Worm (Caenorhabditis elegans) whole organism, young adult: ENCODE data around the gene C10G8.4.

Experiments used
- B0035.1 ChIP-seq: sonication (generic microtip); optimal IDR thresholded peaks from 2 replicates; lab custom pipeline; 2016; ENCODE audit warnings: missing genetic modification characterization, mild to moderate bottlenecking, missing compliant biosample characterization, missing genotype, missing genetic modification reagents
- B0336.3 ChIP-seq: fragments of 200-800 bp; sonication (Bioruptor generic); IDR thresholded peaks from 2 replicates; pipeline ENCODE4 v1.3.6; 2022; ENCODE audit warnings: missing genetic modification characterization, missing compliant biosample characterization
- F10E7.11 ChIP-seq: sonication (generic microtip); optimal IDR thresholded peaks from 2 replicates; lab custom pipeline; 2017; ENCODE audit warnings: mild to moderate bottlenecking, missing genetic modification characterization, moderate library complexity, missing compliant biosample characterization
- F22D6.2 ChIP-seq: sonication (generic microtip); optimal IDR thresholded peaks from 2 replicates; lab custom pipeline; 2016; ENCODE audit warnings: mild to moderate bottlenecking, missing genetic modification characterization, missing compliant biosample characterization
- F33H1.4 ChIP-seq: fragments of 200-800 bp; sonication (Bioruptor generic); IDR thresholded peaks from 2 replicates; pipeline ENCODE4 v1.3.6; 2022; ENCODE audit warnings: missing genetic modification reagents, missing genetic modification characterization, missing compliant biosample characterization
- K12H6.12 ChIP-seq: fragments of 200-800 bp; sonication (Bioruptor generic); optimal IDR thresholded peaks from 2 replicates; lab custom pipeline; 2018; ENCODE audit warnings: mild to moderate bottlenecking, missing genetic modification characterization, missing compliant biosample characterization
- Y53F4B.3 ChIP-seq: fragments of 200-800 bp; sonication (Bioruptor generic); IDR thresholded peaks from 2 replicates; pipeline ENCODE4 v1.3.6; 2022; ENCODE audit warnings: missing genetic modification reagents, missing genetic modification characterization, missing compliant biosample characterization
- Y53G8AR.9 ChIP-seq: fragments of 200-800 bp; sonication (Bioruptor generic); conservative IDR thresholded peaks from 2 replicates; pipeline ENCODE4 v1.3.6; 2022; ENCODE audit warnings: missing genetic modification reagents, missing genetic modification characterization, missing compliant biosample characterization
- ZK185.1 ChIP-seq: sonication (generic microtip); optimal IDR thresholded peaks from 2 replicates; lab custom pipeline; 2016; ENCODE audit warnings: mild to moderate bottlenecking, missing genetic modification characterization, missing compliant biosample characterization; ENCODE audit not compliant: poor library complexity, severe bottlenecking
- akir-1 ChIP-seq: fragments of 200-800 bp; sonication (Bioruptor generic); optimal IDR thresholded peaks from 2 replicates; lab custom pipeline; 2018; ENCODE audit warnings: mild to moderate bottlenecking, missing genetic modification characterization, moderate library complexity, missing compliant biosample characterization
- aptf-2 ChIP-seq: fragments of 200-800 bp; sonication (Bioruptor generic); conservative IDR thresholded peaks from 2 replicates; pipeline ENCODE4 v1.3.6; 2022; ENCODE audit warnings: missing genetic modification reagents, missing genetic modification characterization, missing compliant biosample characterization
- atf-7 ChIP-seq: sonication (generic microtip); optimal IDR thresholded peaks from 2 replicates; lab custom pipeline; 2017; ENCODE audit warnings: mild to moderate bottlenecking, missing genetic modification characterization, missing compliant biosample characterization
- bed-2 ChIP-seq: fragments of 200-800 bp; sonication (Bioruptor generic); IDR thresholded peaks from 2 replicates; pipeline ENCODE4 v1.3.6; 2022; ENCODE audit warnings: missing genetic modification reagents, missing genetic modification characterization, missing compliant biosample characterization
- ccch-3 ChIP-seq: fragments of 200-800 bp; sonication (Bioruptor generic); optimal IDR thresholded peaks from 2 replicates; lab custom pipeline; 2018; ENCODE audit warnings: mild to moderate bottlenecking, missing genetic modification characterization, missing compliant biosample characterization
- cebp-2 ChIP-seq: fragments of 200-800 bp; sonication (Bioruptor generic); IDR thresholded peaks from 2 replicates; pipeline ENCODE4 v1.3.6; 2022; ENCODE audit warnings: missing genetic modification characterization, missing compliant biosample characterization
- ceh-58 ChIP-seq: fragments of 200-800 bp; sonication (Bioruptor generic); IDR thresholded peaks from 2 replicates; pipeline ENCODE4 v1.3.6; 2022; ENCODE audit warnings: missing genetic modification characterization, missing compliant biosample characterization
- chd-7 ChIP-seq: sonication (generic microtip); optimal IDR thresholded peaks from 2 replicates; lab custom pipeline; 2016; ENCODE audit warnings: mild to moderate bottlenecking, missing genetic modification characterization, moderate library complexity, missing compliant biosample characterization
- dox-1 ChIP-seq: fragments of 200-800 bp; sonication (Bioruptor generic); IDR thresholded peaks from 2 replicates; pipeline ENCODE4 v1.3.6; 2022; ENCODE audit warnings: missing genetic modification reagents, missing genetic modification characterization, missing compliant biosample characterization
- ekl-4 ChIP-seq: fragments of 200-800 bp; sonication (Bioruptor generic); IDR thresholded peaks from 2 replicates; pipeline ENCODE4 v1.3.6; 2022; ENCODE audit warnings: missing genetic modification reagents, missing genetic modification characterization, missing compliant biosample characterization
- fkh-3 ChIP-seq: sonication (generic microtip); optimal IDR thresholded peaks from 2 replicates; lab custom pipeline; 2016; ENCODE audit warnings: mild to moderate bottlenecking, missing genetic modification characterization, missing compliant biosample characterization
- gei-17 ChIP-seq: fragments of 200-800 bp; sonication (Bioruptor generic); optimal IDR thresholded peaks from 2 replicates; lab custom pipeline; 2018; ENCODE audit warnings: mild to moderate bottlenecking, missing genetic modification characterization, missing compliant biosample characterization
- hlh-26 ChIP-seq: fragments of 200-800 bp; sonication (Bioruptor generic); conservative IDR thresholded peaks from 2 replicates; pipeline ENCODE4 v1.3.6; 2022; ENCODE audit warnings: missing genetic modification reagents, missing genetic modification characterization, missing compliant biosample characterization
- hmg-20 ChIP-seq: fragments of 200-800 bp; sonication (Bioruptor generic); IDR thresholded peaks from 2 replicates; pipeline ENCODE4 v1.3.6; 2022; ENCODE audit warnings: missing genetic modification reagents, missing genetic modification characterization, missing compliant biosample characterization
- let-526 ChIP-seq: fragments of 200-800 bp; sonication (Bioruptor generic); IDR thresholded peaks from 2 replicates; pipeline ENCODE4 v1.3.6; 2022; ENCODE audit warnings: missing genetic modification reagents, missing genetic modification characterization, missing compliant biosample characterization
- lin-26 ChIP-seq: fragments of 200-800 bp; sonication (Bioruptor generic); IDR thresholded peaks from 2 replicates; pipeline ENCODE4 v1.3.6; 2022; ENCODE audit warnings: missing genetic modification reagents, missing genetic modification characterization, missing compliant biosample characterization
- lsy-27 ChIP-seq: sonication (generic microtip); optimal IDR thresholded peaks from 2 replicates; lab custom pipeline; 2017; ENCODE audit warnings: missing genetic modification characterization, mild to moderate bottlenecking, missing compliant biosample characterization, antibody characterized with exemption, missing genotype, borderline replicate concordance; ENCODE audit not compliant: insufficient read depth
- madf-3 ChIP-seq: fragments of 200-800 bp; sonication (Bioruptor generic); IDR thresholded peaks from 2 replicates; pipeline ENCODE4 v1.3.6; 2022; ENCODE audit warnings: missing genetic modification reagents, missing genetic modification characterization, missing compliant biosample characterization
- madf-6 ChIP-seq: fragments of 200-800 bp; sonication (Bioruptor generic); IDR thresholded peaks from 2 replicates; pipeline ENCODE4 v1.3.6; 2022; ENCODE audit warnings: missing genetic modification reagents, missing genetic modification characterization, missing compliant biosample characterization
- madf-8 ChIP-seq: fragments of 200-800 bp; sonication (Bioruptor generic); conservative IDR thresholded peaks from 2 replicates; pipeline ENCODE4 v1.3.6; 2022; ENCODE audit warnings: missing genetic modification reagents, missing genetic modification characterization, missing compliant biosample characterization
- mcd-1 ChIP-seq: fragments of 200-800 bp; sonication (Bioruptor generic); IDR thresholded peaks from 2 replicates; pipeline ENCODE4 v1.3.6; 2022; ENCODE audit warnings: missing genetic modification reagents, missing genetic modification characterization, missing compliant biosample characterization
- mel-28 ChIP-seq: sonication (generic microtip); optimal IDR thresholded peaks from 2 replicates; lab custom pipeline; 2016; ENCODE audit warnings: borderline replicate concordance, mild to moderate bottlenecking, missing genetic modification characterization, missing compliant biosample characterization
- mes-4 ChIP-seq: sonication (generic microtip); optimal IDR thresholded peaks from 2 replicates; lab custom pipeline; 2016; ENCODE audit warnings: missing genotype, missing genetic modification characterization, missing compliant biosample characterization
- nfya-2 ChIP-seq: fragments of 200-800 bp; sonication (Bioruptor generic); IDR thresholded peaks from 2 replicates; pipeline ENCODE4 v1.3.6; 2022; ENCODE audit warnings: missing genetic modification reagents, missing genetic modification characterization, missing compliant biosample characterization
- repo-1 ChIP-seq: sonication (generic microtip); optimal IDR thresholded peaks from 2 replicates; lab custom pipeline; 2017; ENCODE audit warnings: mild to moderate bottlenecking, missing genetic modification characterization, missing compliant biosample characterization
- rpc-1 ChIP-seq, 2 experiments: fragments of 150-350 bp in 1 of 2; sonication (generic microtip) in 1 of 2; optimal IDR thresholded peaks; 2 replicates each; lab custom pipeline; 2014 to 2018; ENCODE audit warnings: missing biosample characterization in 1 of 2, missing genetic modification characterization in 1 of 2, missing genetic modification reagents in 1 of 2, missing genotype in 1 of 2
- snpc-3.4 ChIP-seq: sonication (generic microtip); optimal IDR thresholded peaks from 2 replicates; lab custom pipeline; 2017; ENCODE audit warnings: missing genetic modification characterization, mild to moderate bottlenecking, missing compliant biosample characterization, antibody characterized with exemption, moderate library complexity, missing genotype, missing genetic modification reagents
- snpc-4 ChIP-seq, 5 experiments: fragments of 150-350 bp in 1 of 5; sonication (generic microtip) in 4 of 5; optimal IDR thresholded peaks; 2 replicates each; lab custom pipeline; 2014 to 2018; ENCODE audit warnings: missing genetic modification characterization in 5 of 5, missing biosample characterization in 3 of 5, antibody characterized with exemption in 2 of 5, mild to moderate bottlenecking in 2 of 5, missing compliant biosample characterization in 2 of 5, missing genotype in 2 of 5, moderate library complexity in 2 of 5, missing genetic modification reagents in 1 of 5
- sptf-2 ChIP-seq: fragments of 200-800 bp; sonication (Bioruptor generic); optimal IDR thresholded peaks from 2 replicates; lab custom pipeline; 2018; ENCODE audit warnings: mild to moderate bottlenecking, missing genetic modification characterization, missing compliant biosample characterization
- unc-62 ChIP-seq: fragments of 150-350 bp; optimal IDR thresholded peaks from 2 replicates; lab custom pipeline; 2014; ENCODE audit warnings: missing biosample characterization, missing genetic modification reagents, missing genetic modification characterization
- xnd-1 ChIP-seq: sonication (generic microtip); optimal IDR thresholded peaks from 2 replicates; lab custom pipeline; 2016; ENCODE audit warnings: missing genotype, missing genetic modification reagents, missing genetic modification characterization, missing compliant biosample characterization
- ztf-18 ChIP-seq: sonication (generic microtip); optimal IDR thresholded peaks from 2 replicates; lab custom pipeline; 2016; ENCODE audit warnings: missing genotype, mild to moderate bottlenecking, missing genetic modification characterization, missing compliant biosample characterization
- ztf-25 ChIP-seq: fragments of 200-800 bp; sonication (Bioruptor generic); IDR thresholded peaks from 2 replicates; pipeline ENCODE4 v1.3.6; 2022; ENCODE audit warnings: missing genetic modification reagents, missing genetic modification characterization, missing compliant biosample characterization

The C10G8.4 gene

ce11 chrV:5303389-5303788 is 8.3 kb upstream of the C10G8.4 start, which contains the start of gene ncx-2:
TSS of gene ncx-2 (plus strand) at chrV:5303689.
- no peak for TF ChIP-seq repo-1 (tag; lab: Kevin White, UChicago)
- no peak for TF ChIP-seq F10E7.11
- TF ChIP-seq madf-6 (GFP tag; lab: Robert Waterston, UW), result no peak
- no peak for TF ChIP-seq madf-3 (GFP tag; lab: Robert Waterston, UW)
- no peak for TF ChIP-seq unc-62
- no peak for TF ChIP-seq F22D6.2
- TF ChIP-seq chd-7 (tag; lab: Kevin White, UChicago), result no peak
- TF ChIP-seq sptf-2 (GFP tag; lab: Kevin White, UChicago), result no peak
- TF ChIP-seq B0035.1 (tag; lab: Kevin White, UChicago), result no peak
- no peak for TF ChIP-seq atf-7 (tag; lab: Kevin White, UChicago)
- no peak for TF ChIP-seq lin-26 (GFP tag; lab: Robert Waterston, UW)
- no peak for TF ChIP-seq F33H1.4 (GFP tag; lab: Robert Waterston, UW)
- TF ChIP-seq ztf-25, result no peak
- TF ChIP-seq ekl-4 (GFP tag; lab: Robert Waterston, UW), result no peak
- no peak for TF ChIP-seq mel-28
- no peak for TF ChIP-seq xnd-1

ce11 chrV:5304366-5304765 is 7.4 kb upstream of the C10G8.4 start:
- TF ChIP-seq ceh-58 (GFP tag; lab: Robert Waterston, UW) (no peak), let-526 (no peak), mcd-1 (no peak), lsy-27 (tag; lab: Kevin White, UChicago) (no peak), Y53F4B.3 (GFP tag; lab: Robert Waterston, UW) (no peak), snpc-4 (GFP tag; optimal IDR thresholded peaks at IDR 0.05; lab: Kevin White, UChicago) (no peak), snpc-4 (tag; optimal IDR thresholded peaks at IDR 0.05; lab: Kevin White, UChicago) (no peak), ZK185.1 (tag; lab: Kevin White, UChicago) (no peak), K12H6.12 (no peak), cebp-2 (GFP tag; lab: Robert Waterston, UW) (no peak), dox-1 (GFP tag; lab: Robert Waterston, UW) (no peak), Y53G8AR.9 (GFP tag; lab: Robert Waterston, UW) (no peak), mel-28 (no peak), fkh-3 (tag; lab: Kevin White, UChicago) (no peak), snpc-3.4 (tag; lab: Kevin White, UChicago) (no peak), nfya-2 (GFP tag; lab: Robert Waterston, UW) (no peak)

ce11 chrV:5312453-5312852 is 718 bp downstream of the C10G8.4 start, which contains the start of gene C10G8.3:
TSS of gene C10G8.3 (plus strand) at chrV:5312753.
- TF ChIP-seq ccch-3 (GFP tag; lab: Kevin White, UChicago), result no peak

ce11 chrV:5314104-5314503 is 2.4 kb downstream of the C10G8.4 start, which contains the start of gene C10G8.2:
TSS of gene C10G8.2 (plus strand) at chrV:5314404.
- TF ChIP-seq mes-4 (tag; lab: Kevin White, UChicago) (no peak), hmg-20 (GFP tag; lab: Robert Waterston, UW) (no peak), hlh-26 (GFP tag; lab: Robert Waterston, UW) (no peak), ztf-18 (tag; lab: Kevin White, UChicago) (no peak), F22D6.2 (no peak), madf-8 (no peak), chd-7 (tag; lab: Kevin White, UChicago) (no peak), mel-28 (no peak), gei-17 (GFP tag; lab: Kevin White, UChicago) (no peak), dox-1 (GFP tag; lab: Robert Waterston, UW) (no peak), B0336.3 (GFP tag; lab: Robert Waterston, UW) (no peak), rpc-1 (optimal IDR thresholded peaks at IDR 0.05; lab: Kevin White, UChicago) (no peak), rpc-1 (tag; optimal IDR thresholded peaks at IDR 0.05; lab: Kevin White, UChicago) (no peak), akir-1 (GFP tag; lab: Kevin White, UChicago) (no peak), aptf-2 (GFP tag; lab: Robert Waterston, UW) (no peak), bed-2 (GFP tag; lab: Robert Waterston, UW) (no peak)
